Worm (Caenorhabditis elegans): ENCODE results near the gene Y47D3A.14.

DNA sequence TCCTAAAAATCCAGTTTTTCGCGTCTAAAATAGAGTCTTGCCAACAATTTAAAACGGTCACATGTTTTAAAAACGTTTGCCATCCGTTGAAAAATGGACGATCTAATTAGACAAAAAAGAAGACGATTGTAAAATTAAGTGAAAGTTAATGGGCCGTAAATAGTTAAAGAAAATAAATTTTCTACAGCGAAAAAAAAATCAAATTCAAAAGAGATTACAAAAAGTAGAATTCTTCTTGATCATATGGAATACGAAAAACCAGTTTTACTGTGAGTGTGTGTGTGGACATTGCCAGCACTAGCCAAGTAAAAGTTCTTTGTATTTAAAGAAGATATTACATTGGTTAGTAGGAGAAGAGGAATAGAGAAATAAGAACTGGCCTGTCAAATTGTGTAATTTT is 25.4 kb upstream of the Y47D3A.14 start:
- TF ChIP-seq snpc-4 (tag; optimal IDR thresholded peaks at IDR 0.05) (no peak), zag-1 (tag; optimal IDR thresholded peaks at IDR 0.05) (no peak), sptf-1 (tag; optimal IDR thresholded peaks at IDR 0.05) (no peak)
